Worm (Caenorhabditis elegans) whole organism, L4 larva: ENCODE measurements around the gene prx-3.

Experiments used
- lin-15B ChIP-seq: fragments of 150-350 bp; sonication (generic microtip); optimal IDR thresholded peaks from 3 replicates; lab custom pipeline; 2014; ENCODE audit warnings: missing biosample characterization, missing genetic modification characterization
- saeg-2 ChIP-seq: fragments of 200-800 bp; sonication (Bioruptor generic); IDR thresholded peaks from 2 replicates; pipeline ENCODE4 v1.3.6; 2022; ENCODE audit warnings: missing genetic modification reagents, missing genetic modification characterization, missing compliant biosample characterization
- sdz-12 ChIP-seq: fragments of 200-800 bp; sonication (Bioruptor generic); optimal IDR thresholded peaks from 2 replicates; lab custom pipeline; 2018; ENCODE audit warnings: mild to moderate bottlenecking, missing genetic modification characterization, missing compliant biosample characterization
- snpc-4 ChIP-seq: fragments of 150-350 bp; optimal IDR thresholded peaks from 2 replicates; lab custom pipeline; 2014; ENCODE audit warnings: missing biosample characterization, missing genetic modification characterization
- zag-1 ChIP-seq: fragments of 150-350 bp; optimal IDR thresholded peaks from 2 replicates; lab custom pipeline; 2014; ENCODE audit warnings: missing biosample characterization, missing genetic modification characterization

ce11 chrX:6128225-6128686 is 15.5 kb upstream of the prx-3 start, which contains the start of gene C15H9.9:
- TF ChIP-seq lin-15B (no peak), saeg-2 (no peak), sdz-12 (GFP tag; lab: Kevin White, UChicago) (no peak), zag-1 (tag; lab: Kevin White, UChicago) (no peak), snpc-4 (no peak)
